Fruit fly (Drosophila melanogaster) whole organism, adult: ENCODE results near the gene PGRP-SA.

Experiments
- CG12768 ChIP-seq: fragments of 200-800 bp; sonication (Bioruptor generic); optimal IDR thresholded peaks from 2 replicates; lab custom pipeline; 2017; ENCODE audit warnings: missing biosample characterization, missing genetic modification characterization, mild to moderate bottlenecking, moderate library complexity, missing genetic modification reagents
- CG14711 ChIP-seq: fragments of 200-800 bp; sonication (Bioruptor generic); optimal IDR thresholded peaks from 2 replicates; lab custom pipeline; 2018; ENCODE audit warnings: missing biosample characterization, mild to moderate bottlenecking, missing genetic modification characterization, moderate library complexity
- CG1620 ChIP-seq: fragments of 200-800 bp; sonication (Bioruptor generic); optimal IDR thresholded peaks from 2 replicates; lab custom pipeline; 2016; ENCODE audit warnings: missing biosample characterization, missing genetic modification characterization
- CG33017 ChIP-seq: fragments of 200-800 bp; sonication (Bioruptor generic); optimal IDR thresholded peaks from 2 replicates; lab custom pipeline; 2018; ENCODE audit warnings: missing biosample characterization, mild to moderate bottlenecking, missing genetic modification characterization, moderate library complexity
- CG5204 ChIP-seq: fragments of 200-800 bp; sonication (Bioruptor generic); optimal IDR thresholded peaks from 2 replicates; lab custom pipeline; 2016; ENCODE audit warnings: missing biosample characterization, missing genetic modification characterization
- CG7101 ChIP-seq: fragments of 200-800 bp; sonication (Bioruptor generic); optimal IDR thresholded peaks from 2 replicates; lab custom pipeline; 2018; ENCODE audit warnings: missing biosample characterization, mild to moderate bottlenecking, missing genetic modification characterization, moderate library complexity
- Crg-1 ChIP-seq: fragments of 200-800 bp; sonication (Bioruptor generic); optimal IDR thresholded peaks from 2 replicates; lab custom pipeline; 2016; ENCODE audit warnings: missing biosample characterization, missing genetic modification characterization
- cic ChIP-seq: fragments of 200-800 bp; sonication (Bioruptor generic); optimal IDR thresholded peaks from 2 replicates; lab custom pipeline; 2017; ENCODE audit warnings: missing biosample characterization, mild to moderate bottlenecking, missing genetic modification characterization, moderate library complexity
- kay ChIP-seq: fragments of 200-800 bp; sonication (Bioruptor generic); peaks from one replicate; lab custom pipeline; 2016; ENCODE audit warnings: missing biosample characterization, missing genetic modification characterization, borderline replicate concordance
- pad ChIP-seq: fragments of 200-800 bp; sonication (Bioruptor generic); optimal IDR thresholded peaks from 3 replicates; lab custom pipeline; 2017; ENCODE audit warnings: missing biosample characterization, missing genetic modification characterization, mild to moderate bottlenecking, moderate library complexity, missing genetic modification reagents

DNA sequence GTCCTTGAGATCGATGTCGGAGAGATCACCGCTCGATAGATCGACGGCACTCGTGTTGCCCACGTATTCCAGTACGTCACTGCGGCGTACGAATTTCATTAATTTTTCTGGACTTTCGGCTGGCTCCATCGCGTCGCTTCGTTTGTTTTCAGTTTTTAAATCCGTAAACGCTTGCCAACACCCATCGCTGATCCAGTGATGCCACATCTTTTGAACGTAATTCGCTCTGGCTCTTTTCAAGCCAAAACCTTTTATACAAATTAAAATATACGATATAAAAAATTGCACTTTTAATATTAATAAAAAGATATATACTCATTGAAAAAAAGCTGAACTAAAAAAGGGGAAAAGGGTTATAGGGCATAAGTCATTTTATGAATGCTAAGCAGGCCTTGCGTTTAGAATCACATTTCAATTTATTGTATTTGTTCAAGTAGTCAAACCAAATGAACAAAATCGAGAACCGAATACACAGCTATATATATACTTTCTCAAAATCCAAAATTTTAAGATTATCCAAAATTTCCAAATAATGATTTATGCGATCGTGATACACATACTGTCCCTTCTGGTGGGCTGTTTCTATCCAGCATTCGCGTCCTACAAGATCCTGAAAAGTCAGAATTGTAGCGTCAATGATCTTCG is 10.9 kb downstream of the PGRP-SA start, which contains the start of the genes Kmn1 and Reepl1:
- TF ChIP-seq kay (GFP tag; lab: Kevin White, UChicago) (no peak), CG1620 (GFP tag; lab: Kevin White, UChicago) (no peak), CG33017 (tag; lab: Kevin White, UChicago) (no peak), CG14711 (tag; lab: Kevin White, UChicago) (no peak), cic (GFP tag; lab: Kevin White, UChicago) (no peak), Crg-1 (GFP tag; lab: Kevin White, UChicago) (no peak), CG5204 (GFP tag; lab: Kevin White, UChicago) (no peak), CG7101 (tag; lab: Kevin White, UChicago) (peak; percentile 46), CG12768 (GFP tag; lab: Kevin White, UChicago) (no peak), pad (GFP tag; lab: Kevin White, UChicago) (no peak)
